Fruit fly (Drosophila melanogaster): ENCODE results near the gene Cad96Ca.

The Cad96Ca gene

DNA sequence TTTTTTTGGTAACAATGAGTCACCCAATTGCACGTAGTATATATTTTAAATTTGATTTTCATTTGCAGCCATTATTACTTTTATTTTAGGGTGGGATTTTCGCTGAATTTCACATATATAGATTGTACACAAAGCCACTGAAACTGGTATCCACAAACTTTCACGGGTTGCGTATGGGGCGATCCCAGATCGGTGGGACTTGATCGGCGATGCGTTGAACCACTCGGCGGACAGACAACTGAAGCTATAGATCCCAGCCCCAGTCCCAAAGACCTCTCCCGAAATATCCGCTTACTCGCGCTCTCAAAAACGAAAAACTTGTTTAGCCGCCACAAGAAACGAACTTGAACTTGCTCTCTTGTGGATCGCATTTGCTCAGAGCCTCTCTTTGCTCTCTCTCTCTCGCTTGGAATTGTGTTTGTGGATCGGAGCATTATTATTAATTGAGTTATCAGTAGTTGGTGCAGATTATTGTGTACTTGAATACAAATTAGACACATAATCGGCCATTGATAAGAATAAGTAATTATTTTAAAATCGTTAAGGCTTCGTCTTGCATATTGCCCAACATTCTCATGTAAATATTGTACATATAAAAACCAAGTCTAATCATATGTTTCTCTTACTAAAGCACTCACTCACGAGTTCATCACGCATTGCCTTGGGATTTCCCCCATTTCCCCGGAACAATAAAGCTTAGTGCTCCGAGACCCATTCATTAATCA lies at the start of gene Cad96Ca:
TSS of gene Cad96Ca (minus strand) at position 242 of the 725 bp plus-strand sequence.
- TF ChIP-seq eg (GFP tag; IDR thresholded peaks at IDR 0.05) = peak; percentile 39; the same call in 1 of the 3 replicates
- no peak for TF ChIP-seq Met (GFP tag; optimal IDR thresholded peaks at IDR 0.05)
- no peak for TF ChIP-seq Eip78C (GFP tag)
- TF ChIP-seq CG6163 (GFP tag; IDR thresholded peaks at IDR 0.05) = 0 out of 3 replicates have a peak, but pooled peaks have one; percentile 15
- TF ChIP-seq fkh (GFP tag; optimal IDR thresholded peaks at IDR 0.05) = no peak
- no peak for TF ChIP-seq CG10631 (GFP tag; optimal IDR thresholded peaks at IDR 0.05)
- TF ChIP-seq vri (GFP tag; optimal IDR thresholded peaks at IDR 0.05) = no peak
- TF ChIP-seq pdm3 (GFP tag; optimal IDR thresholded peaks at IDR 0.05) = no peak
- no peak for TF ChIP-seq CG11762 (GFP tag; optimal IDR thresholded peaks at IDR 0.05; ENCODE audit: insufficient read depth)
- no peak for TF ChIP-seq CG3032 (tag; optimal IDR thresholded peaks at IDR 0.05)
- TF ChIP-seq CG31627 (GFP tag; optimal IDR thresholded peaks at IDR 0.05) = no peak
- peak; percentile 35 for TF ChIP-seq CG1621 (tag; optimal IDR thresholded peaks at IDR 0.05)
- no peak for TF ChIP-seq CG8632 (GFP tag; optimal IDR thresholded peaks at IDR 0.05)
- TF ChIP-seq dsx (GFP tag; optimal IDR thresholded peaks at IDR 0.05; ENCODE audit: poor library complexity, severe bottlenecking) = peak; percentile 23
- no peak for TF ChIP-seq Sox15 (GFP tag; optimal IDR thresholded peaks at IDR 0.05)
- TF ChIP-seq CG6854 (GFP tag; optimal IDR thresholded peaks at IDR 0.05) = peak; percentile 41
- TF ChIP-seq Gug (GFP tag; IDR thresholded peaks at IDR 0.05) = no peak
- peak; percentile 1 for TF ChIP-seq CG9139 (GFP tag; optimal IDR thresholded peaks at IDR 0.05)
- TF ChIP-seq ss (GFP tag; optimal IDR thresholded peaks at IDR 0.05) = peak; percentile 9 to 44
- TF ChIP-seq salr (GFP tag; optimal IDR thresholded peaks at IDR 0.05) = no peak
- TF ChIP-seq Smox (GFP tag; optimal IDR thresholded peaks at IDR 0.05) = no peak

dm6 chr3R:25249145-25250141 lies 41.4 kb upstream of the Cad96Ca start, which contains the start of gene Nup358:
TSS of gene Nup358 (plus strand) at chr3R:25249348.
- TF ChIP-seq CG31627 (GFP tag; optimal IDR thresholded peaks at IDR 0.05) (peak; percentile 4), CG6792 (GFP tag; optimal IDR thresholded peaks at IDR 0.05) (no peak), topi (GFP tag; optimal IDR thresholded peaks at IDR 0.05) (no peak), esn (GFP tag; optimal IDR thresholded peaks at IDR 0.05) (peak; percentile 37), Smox (GFP tag; optimal IDR thresholded peaks at IDR 0.05) (no peak)

- peak; percentile 94 for TF ChIP-seq CG9139 (GFP tag; optimal IDR thresholded peaks at IDR 0.05)
- peak; percentile 89 for TF ChIP-seq CG8632 (GFP tag; optimal IDR thresholded peaks at IDR 0.05)
- peak; percentile 98 for TF ChIP-seq CG3919 (GFP tag; optimal IDR thresholded peaks at IDR 0.05)
- TF ChIP-seq CG11294 (GFP tag; IDR thresholded peaks at IDR 0.05) = peak; percentile 77
- TF ChIP-seq Lpt (GFP tag; optimal IDR thresholded peaks at IDR 0.05) = no peak
- peak in 1 of 2 experiments; percentile 98 for TF ChIP-seq salr (GFP tag; optimal IDR thresholded peaks at IDR 0.05)
- TF ChIP-seq fd59A (GFP tag; optimal IDR thresholded peaks at IDR 0.05) = peak; percentile 90
- TF ChIP-seq Smox (GFP tag; optimal IDR thresholded peaks at IDR 0.05) = peak; percentile 91
- peak; percentile 96 for TF ChIP-seq vri (GFP tag; optimal IDR thresholded peaks at IDR 0.05)
- TF ChIP-seq CG3032 (tag; optimal IDR thresholded peaks at IDR 0.05) = peak; percentile 88
- TF ChIP-seq spab (GFP tag; optimal IDR thresholded peaks at IDR 0.05) = peak; percentile 76
- TF ChIP-seq fkh (GFP tag; optimal IDR thresholded peaks at IDR 0.05) = peak; percentile 94
- peak; percentile 77 for TF ChIP-seq Gug (GFP tag; IDR thresholded peaks at IDR 0.05)
- TF ChIP-seq CG6792 (GFP tag; optimal IDR thresholded peaks at IDR 0.05) = peak; percentile 91
- peak; percentile 94 for TF ChIP-seq pdm3 (GFP tag; optimal IDR thresholded peaks at IDR 0.05)
- TF ChIP-seq CG6276 (GFP tag; optimal IDR thresholded peaks at IDR 0.05) = no peak
- peak; percentile 97 for TF ChIP-seq CG31627 (GFP tag; optimal IDR thresholded peaks at IDR 0.05)
- peak; percentile 93 for TF ChIP-seq eg (GFP tag; IDR thresholded peaks at IDR 0.05)
- TF ChIP-seq ss (GFP tag; optimal IDR thresholded peaks at IDR 0.05) = peak; percentile 85 to 93
- TF ChIP-seq CG4318 (GFP tag; optimal IDR thresholded peaks at IDR 0.05) = no peak
- peak; percentile 96 for TF ChIP-seq Eip75B (GFP tag; optimal IDR thresholded peaks at IDR 0.05)
- peak; percentile 96 for TF ChIP-seq Met (GFP tag; optimal IDR thresholded peaks at IDR 0.05)
- TF ChIP-seq CG16779 (tag; optimal IDR thresholded peaks at IDR 0.05) = peak; percentile 94
- TF ChIP-seq Blimp-1 (GFP tag; optimal IDR thresholded peaks at IDR 0.05) = peak; percentile 90
- TF ChIP-seq CG15336 (GFP tag; IDR thresholded peaks at IDR 0.05) = 0 out of 2 replicates have a peak, but pooled peaks have one; percentile 24
- TF ChIP-seq CG8119 (GFP tag; IDR thresholded peaks at IDR 0.05) = peak; percentile 57; the same call in 2 of the 3 replicates
- peak; percentile 75 for TF ChIP-seq CG32006 (GFP tag; optimal IDR thresholded peaks at IDR 0.05)
- TF ChIP-seq Sox14 (GFP tag; optimal IDR thresholded peaks at IDR 0.05) = peak; percentile 91
- TF ChIP-seq CG7368 (GFP tag; optimal IDR thresholded peaks at IDR 0.05) = peak; percentile 96
- TF ChIP-seq CG10669 (GFP tag; optimal IDR thresholded peaks at IDR 0.05) = peak; percentile 87
- TF ChIP-seq dsx (GFP tag; optimal IDR thresholded peaks at IDR 0.05; ENCODE audit: poor library complexity, severe bottlenecking) = peak; percentile 74
Observed at dm6 chr3R:25247379-25247869, 39.3 kb upstream of the Cad96Ca start, which contains the start of the genes RpS27 and Nup37. TSS of gene RpS27 (minus strand) at chr3R:25247514. TSS of gene Nup37 (plus strand) at chr3R:25247658.
